Fruit fly (Drosophila melanogaster) whole organism, embryonic: Measurements from ENCODE around the gene CG14440.

Experiments used
- B-H2 ChIP-seq: fragments of 200-800 bp; sonication (Bioruptor generic); optimal IDR thresholded peaks from 2 replicates; lab custom pipeline; 2018; ENCODE audit warnings: missing biosample characterization, mild to moderate bottlenecking, missing genetic modification characterization
- CG14860 ChIP-seq: fragments of 200-800 bp; sonication (Bioruptor generic); IDR thresholded peaks from 3 replicates; pipeline ENCODE4 v1.3.6; 2022; ENCODE audit warnings: missing biosample characterization, missing genetic modification characterization; ENCODE audit not compliant: partially characterized antibody
- CG16813 ChIP-seq: fragments of 200-800 bp; sonication (Bioruptor generic); IDR thresholded peaks from 3 replicates; pipeline ENCODE4 v1.3.6; 2022; ENCODE audit warnings: missing biosample characterization, missing genetic modification characterization; ENCODE audit not compliant: partially characterized antibody
- CG16863 ChIP-seq: fragments of 200-800 bp; sonication (Bioruptor generic); optimal IDR thresholded peaks from 3 replicates; lab custom pipeline; 2016; ENCODE audit warnings: missing biosample characterization, missing genetic modification characterization
- CG18764 ChIP-seq: fragments of 200-800 bp; sonication (Bioruptor generic); optimal IDR thresholded peaks from 3 replicates; lab custom pipeline; 2016; ENCODE audit warnings: missing biosample characterization, missing genetic modification characterization
- CG2116 ChIP-seq: fragments of 200-800 bp; sonication (Bioruptor generic); optimal IDR thresholded peaks from 3 replicates; lab custom pipeline; 2018; ENCODE audit warnings: missing biosample characterization, mild to moderate bottlenecking, missing genetic modification characterization
- CG31365 ChIP-seq: fragments of 200-800 bp; sonication (Bioruptor generic); optimal IDR thresholded peaks from 2 replicates; lab custom pipeline; 2018; ENCODE audit warnings: missing biosample characterization, mild to moderate bottlenecking, missing genetic modification characterization
- CG32532 ChIP-seq: fragments of 200-800 bp; sonication (Bioruptor generic); IDR thresholded peaks from 2 replicates; pipeline ENCODE4 v1.3.6; 2022; ENCODE audit warnings: missing biosample characterization, missing genetic modification characterization
- CG3726 ChIP-seq: fragments of 200-800 bp; sonication (Bioruptor generic); IDR thresholded peaks from 3 replicates; pipeline ENCODE4, ENCODE4 v1.3.6; 2022; ENCODE audit warnings: missing biosample characterization, missing genetic modification characterization
- CG4282 ChIP-seq: fragments of 200-800 bp; sonication (Bioruptor generic); optimal IDR thresholded peaks from 2 replicates; lab custom pipeline; 2016; ENCODE audit warnings: missing biosample characterization, missing genetic modification characterization
- CG4854 ChIP-seq: fragments of 200-800 bp; sonication (Bioruptor generic); optimal IDR thresholded peaks from 2 replicates; lab custom pipeline; 2016; ENCODE audit warnings: missing biosample characterization, missing genetic modification characterization, inconsistent platforms
- CG6689 ChIP-seq: fragments of 200-800 bp; sonication (Bioruptor generic); IDR thresholded peaks from 2 replicates; pipeline ENCODE4 v1.3.6; 2022; ENCODE audit warnings: missing biosample characterization, missing genetic modification characterization
- CG8290 ChIP-seq, 3 experiments: fragments of 200-800 bp; sonication (Bioruptor generic); optimal IDR thresholded peaks; 2 replicates each; lab custom pipeline; 2016 to 2019; ENCODE audit warnings: missing biosample characterization in 3 of 3, missing genetic modification characterization in 3 of 3, mild to moderate bottlenecking in 2 of 3, moderate library complexity in 1 of 3
- D19A ChIP-seq: fragments of 200-800 bp; optimal IDR thresholded peaks from 3 replicates; lab custom pipeline; 2019; ENCODE audit warnings: missing biosample characterization, mild to moderate bottlenecking, missing genetic modification characterization, moderate library complexity
- Deaf1 ChIP-seq: fragments of 200-800 bp; optimal IDR thresholded peaks from 3 replicates; lab custom pipeline; 2019; ENCODE audit warnings: missing biosample characterization, mild to moderate bottlenecking, missing genetic modification characterization, moderate library complexity
- Dref ChIP-seq: fragments of 200-800 bp; sonication (Bioruptor generic); IDR thresholded peaks from 2 replicates; pipeline ENCODE4 v1.3.6; 2022; ENCODE audit warnings: missing biosample characterization, missing genetic modification characterization
- E2f1 ChIP-seq: fragments of 200-800 bp; sonication (Bioruptor generic); IDR thresholded peaks from 2 replicates; pipeline ENCODE4 v1.3.6; 2022; ENCODE audit warnings: missing biosample characterization, missing genetic modification characterization
- HHEX ChIP-seq: fragments of 200-800 bp; sonication (Bioruptor generic); optimal IDR thresholded peaks from 3 replicates; lab custom pipeline; 2017; ENCODE audit warnings: missing biosample characterization, mild to moderate bottlenecking, missing genetic modification characterization, missing genetic modification reagents
- HLH54F ChIP-seq: fragments of 200-800 bp; sonication (Bioruptor generic); optimal IDR thresholded peaks from 3 replicates; lab custom pipeline; 2016; ENCODE audit warnings: missing biosample characterization, missing genetic modification characterization
- HLHmδ ChIP-seq: fragments of 200-800 bp; sonication (Bioruptor generic); optimal IDR thresholded peaks from 2 replicates; lab custom pipeline; 2018; ENCODE audit warnings: missing biosample characterization, mild to moderate bottlenecking, missing genetic modification characterization, moderate library complexity
- Hsf ChIP-seq: fragments of 200-800 bp; sonication (Bioruptor generic); optimal IDR thresholded peaks from 3 replicates; lab custom pipeline; 2016; ENCODE audit warnings: missing biosample characterization, missing genetic modification characterization
- MBD-R2 ChIP-seq: fragments of 200-800 bp; sonication (Bioruptor generic); IDR thresholded peaks from 2 replicates; pipeline ENCODE4 v1.3.6; 2022; ENCODE audit warnings: missing biosample characterization, missing genetic modification characterization
- MTF-1 ChIP-seq: fragments of 200-800 bp; sonication (Bioruptor generic); optimal IDR thresholded peaks from 2 replicates; lab custom pipeline; 2018; ENCODE audit warnings: missing biosample characterization, mild to moderate bottlenecking, missing genetic modification characterization, borderline replicate concordance
- Myb ChIP-seq: fragments of 200-800 bp; sonication (Bioruptor generic); optimal IDR thresholded peaks from 2 replicates; lab custom pipeline; 2016; ENCODE audit warnings: missing biosample characterization, missing genetic modification characterization
- NFAT ChIP-seq: fragments of 200-800 bp; sonication (Bioruptor generic); IDR thresholded peaks from 2 replicates; pipeline ENCODE4 v1.3.6; 2022; ENCODE audit warnings: missing biosample characterization, missing genetic modification characterization
- NK7.1 ChIP-seq: fragments of 200-800 bp; sonication (Bioruptor generic); optimal IDR thresholded peaks from 3 replicates; lab custom pipeline; 2016; ENCODE audit warnings: missing biosample characterization, missing genetic modification characterization
- Opbp ChIP-seq: fragments of 200-800 bp; sonication (Bioruptor generic); IDR thresholded peaks from 3 replicates; pipeline ENCODE4 v1.3.6; 2022; ENCODE audit warnings: missing biosample characterization, missing genetic modification characterization; ENCODE audit not compliant: partially characterized antibody
- Rfx ChIP-seq: fragments of 200-800 bp; sonication (Bioruptor generic); IDR thresholded peaks from 2 replicates; pipeline ENCODE4 v1.3.6; 2022; ENCODE audit warnings: missing biosample characterization, missing genetic modification characterization
- Sin3A ChIP-seq: fragments of >200 bp; optimal IDR thresholded peaks from 2 replicates; lab custom pipeline; 2018
- Trl ChIP-seq, 3 experiments: fragments of >200 bp in 2 of 3; fragments of 200-800 bp in 1 of 3; sonication (Bioruptor generic) in 1 of 3; optimal IDR thresholded peaks; 2 replicates in 1 of 3; 3 replicates in 2 of 3; lab custom pipeline; 2016 to 2017; ENCODE audit warnings: missing biosample characterization in 1 of 3, missing genetic modification characterization in 1 of 3
- YL-1 ChIP-seq: fragments of 200-800 bp; sonication (Bioruptor generic); optimal IDR thresholded peaks from 3 replicates; lab custom pipeline; 2017; ENCODE audit warnings: missing biosample characterization, mild to moderate bottlenecking, missing genetic modification characterization
- amos ChIP-seq: fragments of 200-800 bp; sonication (Bioruptor generic); IDR thresholded peaks from 2 replicates; pipeline ENCODE4 v1.3.6; 2022; ENCODE audit warnings: missing biosample characterization, missing genetic modification characterization; ENCODE audit not compliant: partially characterized antibody
- bbx ChIP-seq: fragments of 200-800 bp; sonication (Bioruptor generic); IDR thresholded peaks from 2 replicates; pipeline ENCODE4 v1.3.6; 2022; ENCODE audit warnings: missing biosample characterization, missing genetic modification characterization; ENCODE audit not compliant: partially characterized antibody
- dpn ChIP-seq, 2 experiments: fragments of 200-800 bp; sonication (Bioruptor generic); optimal IDR thresholded peaks; 3 replicates each; lab custom pipeline; 2016; ENCODE audit warnings: missing biosample characterization in 2 of 2, missing genetic modification characterization in 2 of 2
- gfzf ChIP-seq: fragments of 200-800 bp; sonication (Bioruptor generic); optimal IDR thresholded peaks from 2 replicates; lab custom pipeline; 2016; ENCODE audit warnings: missing biosample characterization, mild to moderate bottlenecking, missing genetic modification characterization, moderate library complexity
- gsb ChIP-seq: fragments of 200-800 bp; sonication (Bioruptor generic); IDR thresholded peaks from 2 replicates; pipeline ENCODE4 v1.3.6; 2022; ENCODE audit warnings: missing biosample characterization, missing genetic modification characterization
- hb ChIP-seq: fragments of 200-800 bp; sonication (Bioruptor generic); IDR thresholded peaks from 3 replicates; pipeline ENCODE4 v1.3.6; 2022; ENCODE audit warnings: missing biosample characterization, missing genetic modification characterization; ENCODE audit not compliant: partially characterized antibody
- hbn ChIP-seq: fragments of 200-800 bp; sonication (Bioruptor generic); IDR thresholded peaks from 2 replicates; pipeline ENCODE4 v1.3.6; 2022; ENCODE audit warnings: missing biosample characterization, missing genetic modification characterization; ENCODE audit not compliant: partially characterized antibody
- mld ChIP-seq: fragments of 200-800 bp; sonication (Bioruptor generic); IDR thresholded peaks from 3 replicates; pipeline ENCODE4 v1.3.6; 2022; ENCODE audit warnings: missing biosample characterization, missing genetic modification characterization; ENCODE audit not compliant: partially characterized antibody
- pros ChIP-seq: fragments of 200-800 bp; sonication (Bioruptor generic); optimal IDR thresholded peaks from 3 replicates; lab custom pipeline; 2019; ENCODE audit warnings: missing biosample characterization, mild to moderate bottlenecking, missing genetic modification characterization, moderate library complexity
- ro ChIP-seq: fragments of 200-800 bp; sonication (Bioruptor generic); IDR thresholded peaks from 2 replicates; pipeline ENCODE4 v1.3.6; 2022; ENCODE audit warnings: missing biosample characterization, missing genetic modification characterization
- sna ChIP-seq: fragments of 200-800 bp; sonication (Bioruptor generic); IDR thresholded peaks from 2 replicates; pipeline ENCODE4 v1.3.6; 2022; ENCODE audit warnings: missing biosample characterization, missing genetic modification characterization; ENCODE audit not compliant: partially characterized antibody
- sqz ChIP-seq: fragments of 200-800 bp; sonication (Bioruptor generic); optimal IDR thresholded peaks from 3 replicates; lab custom pipeline; 2018; ENCODE audit warnings: missing biosample characterization, mild to moderate bottlenecking, missing genetic modification characterization
- toy ChIP-seq: fragments of 200-800 bp; sonication (Bioruptor generic); IDR thresholded peaks from 2 replicates; pipeline ENCODE4 v1.3.6; 2022; ENCODE audit warnings: missing biosample characterization, missing genetic modification characterization
- ttk ChIP-seq: fragments of 200-800 bp; sonication (Bioruptor generic); IDR thresholded peaks from 2 replicates; pipeline ENCODE4 v2.1.2; 2022; ENCODE audit warnings: missing biosample characterization, missing genetic modification characterization
- zen ChIP-seq: fragments of 200-800 bp; sonication (Bioruptor generic); optimal IDR thresholded peaks from 3 replicates; lab custom pipeline; 2018; ENCODE audit warnings: missing biosample characterization, mild to moderate bottlenecking, missing genetic modification characterization, moderate library complexity

CG14440 gene

DNA sequence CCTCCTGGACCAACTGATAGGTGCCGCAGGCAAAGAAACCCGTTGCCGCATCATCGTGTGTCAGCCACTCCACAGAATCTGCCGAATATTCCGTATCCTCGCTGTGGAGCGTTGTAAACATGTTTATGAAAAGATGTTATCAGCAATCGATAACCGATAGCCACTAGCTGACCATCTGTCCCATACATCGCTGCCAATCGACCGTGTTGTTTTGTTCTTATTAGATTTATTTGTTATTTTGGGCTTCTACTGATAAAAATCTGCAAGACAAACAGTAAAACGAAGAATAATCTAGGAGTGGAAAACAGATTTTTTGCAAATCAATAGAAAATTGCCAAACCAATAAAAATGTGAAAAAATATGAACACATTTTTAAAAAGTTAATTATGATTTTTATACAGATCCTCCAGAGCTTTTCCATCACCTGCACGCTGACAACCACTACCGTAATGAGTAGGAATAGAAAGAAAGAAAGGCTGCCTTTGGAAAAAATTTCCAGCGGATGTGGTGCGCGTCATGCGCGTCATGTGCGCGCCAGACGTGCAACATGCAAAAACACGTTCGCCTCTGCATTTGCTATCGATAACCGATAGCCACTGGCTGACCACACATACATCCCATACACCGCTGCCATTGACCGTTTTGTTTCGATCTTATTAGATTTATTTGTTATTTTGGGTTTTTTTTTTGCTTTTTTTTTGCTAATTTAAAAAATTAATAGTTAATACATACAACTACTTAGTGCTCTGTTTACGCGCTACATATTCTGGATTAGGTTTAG, 9.6 kb downstream of the CG14440 start, which contains the start of gene CG3184 (continued):
- TF ChIP-seq NFAT (GFP tag; lab: Robert Waterston, UW) (no peak), hb (GFP tag; lab: Robert Waterston, UW) (peak; percentile 43; the same call in 1 of the 3 replicates), amos (GFP tag; lab: Robert Waterston, UW) (peak; percentile 35; the same call in 1 of the 2 replicates), CG8290 (GFP tag; optimal IDR thresholded peaks at IDR 0.05; lab: Kevin White, UChicago) (peak; percentile 25), CG8290 (tag; optimal IDR thresholded peaks at IDR 0.05; lab: Kevin White, UChicago) (no peak), CG14860 (GFP tag; lab: Robert Waterston, UW) (peak; percentile 39; the same call in 2 of the 3 replicates)

DNA sequence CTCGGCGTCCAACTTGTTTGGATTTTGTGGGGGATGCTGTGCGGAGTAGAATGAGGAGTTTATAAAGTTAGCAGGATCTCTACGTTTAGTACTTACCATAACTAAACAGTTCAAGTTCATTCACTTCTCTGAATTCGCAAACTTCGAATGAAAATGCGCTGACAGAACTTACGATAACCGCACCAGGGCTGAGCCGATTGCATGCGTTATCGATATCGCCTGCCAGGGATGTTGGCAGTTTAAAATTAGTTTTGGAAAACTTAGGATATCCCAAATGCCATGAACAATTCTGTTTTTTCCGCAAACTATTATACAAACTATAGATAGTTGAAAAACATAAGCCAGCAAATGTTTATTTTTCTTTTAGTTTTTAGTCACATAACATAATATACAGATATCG, 11.1 kb downstream of the CG14440 start, which contains the start of gene CG44303:
TSS of gene CG44303 (minus strand) at position 154 of the 400 bp plus-strand sequence.
- TF ChIP-seq ro (GFP tag; lab: Robert Waterston, UW) (no peak), Hsf (no peak), E2f1 (GFP tag; lab: Robert Waterston, UW) (no peak), dpn (GFP tag; optimal IDR thresholded peaks at IDR 0.05; lab: Kevin White, UChicago) (no peak), Opbp (GFP tag; lab: Robert Waterston, UW) (peak; percentile 69; the same call in 2 of the 3 replicates), HHEX (GFP tag; lab: Kevin White, UChicago) (no peak), NK7.1 (GFP tag; lab: Kevin White, UChicago) (no peak), CG6689 (GFP tag; lab: Robert Waterston, UW) (no peak), CG3726 (GFP tag; lab: Robert Waterston, UW) (no peak), CG32532 (GFP tag; lab: Robert Waterston, UW) (no peak), YL-1 (GFP tag; lab: Kevin White, UChicago) (no peak), Deaf1 (no peak), bbx (GFP tag; lab: Robert Waterston, UW) (peak; percentile 74), Trl (optimal IDR thresholded peaks at IDR 0.05; lab: Kevin White, UChicago) (no peak), Trl (GFP tag; optimal IDR thresholded peaks at IDR 0.05; lab: Kevin White, UChicago) (no peak), gfzf (no peak), B-H2 (no peak), hb (GFP tag; lab: Robert Waterston, UW) (peak; percentile 76; the same call in 2 of the 3 replicates), zen (tag; lab: Kevin White, UChicago) (no peak), HLH54F (GFP tag; lab: Kevin White, UChicago) (no peak), CG4854 (GFP tag; lab: Kevin White, UChicago) (no peak), HLHmδ (GFP tag; lab: Kevin White, UChicago) (no peak), Sin3A (no peak), CG16813 (GFP tag; lab: Robert Waterston, UW) (peak; percentile 52; the same call in 2 of the 3 replicates), pros (no peak), mld (GFP tag; lab: Robert Waterston, UW) (peak; percentile 80), CG2116 (GFP tag; lab: Kevin White, UChicago) (peak; percentile 61), sqz (GFP tag; lab: Kevin White, UChicago) (no peak), MTF-1 (GFP tag; lab: Kevin White, UChicago) (no peak), Rfx (GFP tag; lab: Robert Waterston, UW) (no peak), hbn (GFP tag; lab: Robert Waterston, UW) (no peak), MBD-R2 (peak; percentile 35; the same call in 1 of the 2 replicates), CG4282 (GFP tag; lab: Kevin White, UChicago) (no peak), CG31365 (tag; lab: Kevin White, UChicago) (no peak), Myb (peak; percentile 21), toy (GFP tag; lab: Robert Waterston, UW) (no peak), Dref (GFP tag; lab: Robert Waterston, UW) (peak; percentile 77), sna (GFP tag; lab: Robert Waterston, UW) (0 out of 2 replicates have a peak, but pooled peaks have one; percentile 22), D19A (tag; lab: Kevin White, UChicago) (no peak), ttk (GFP tag; lab: Robert Waterston, UW) (no peak), gsb (GFP tag; lab: Robert Waterston, UW) (no peak), CG18764 (GFP tag; lab: Kevin White, UChicago) (no peak), CG16863 (no peak)
